Worm (Caenorhabditis elegans) whole organism, L4 larva: Measurements from ENCODE around the gene Y32F6A.4.
A peak's percentile ranks its signal among the peaks of the same experiment; 100 is the strongest.

Source experiments
- F37D6.2 ChIP-seq: sonication (generic microtip); optimal IDR thresholded peaks from 2 replicates; lab custom pipeline; 2016; ENCODE audit warnings: mild to moderate bottlenecking, missing genetic modification characterization, missing compliant biosample characterization
- F49E8.2 ChIP-seq: sonication (generic microtip); optimal IDR thresholded peaks from 2 replicates; lab custom pipeline; 2016; ENCODE audit warnings: missing compliant biosample characterization, mild to moderate bottlenecking, missing genetic modification characterization, borderline replicate concordance
- aha-1 ChIP-seq: fragments of 150-350 bp; peaks from one replicate; lab custom pipeline; 2014; ENCODE audit warnings: missing biosample characterization, missing genetic modification characterization
- arid-1 ChIP-seq: fragments of 200-800 bp; sonication (Bioruptor generic); conservative IDR thresholded peaks from 2 replicates; pipeline ENCODE4 v1.3.6; 2022; ENCODE audit warnings: missing genetic modification reagents, missing genetic modification characterization, missing compliant biosample characterization
- ceh-28 ChIP-seq: fragments of 150-350 bp; optimal IDR thresholded peaks from 2 replicates; lab custom pipeline; 2014; ENCODE audit warnings: missing biosample characterization, missing genetic modification reagents, missing genetic modification characterization
- ceh-44 ChIP-seq: fragments of 200-800 bp; sonication (Bioruptor generic); IDR thresholded peaks from 2 replicates; pipeline ENCODE4 v1.3.6; 2022; ENCODE audit warnings: missing genetic modification reagents, missing genetic modification characterization, missing compliant biosample characterization
- daf-16 ChIP-seq, 3 experiments: sonication (generic microtip); optimal IDR thresholded peaks; 2 replicates each; lab custom pipeline; 2016 to 2017; ENCODE audit warnings: missing genetic modification characterization in 3 of 3, missing genetic modification reagents in 3 of 3, mild to moderate bottlenecking in 2 of 3, missing compliant biosample characterization in 2 of 3, missing biosample characterization in 1 of 3, moderate library complexity in 1 of 3
- daf-8 ChIP-seq: fragments of 200-800 bp; sonication (Bioruptor generic); IDR thresholded peaks from 2 replicates; pipeline ENCODE4 v1.3.6; 2022; ENCODE audit warnings: missing genetic modification characterization, missing compliant biosample characterization
- dmd-6 ChIP-seq: fragments of 200-800 bp; sonication (Bioruptor generic); IDR thresholded peaks from 2 replicates; pipeline ENCODE4 v1.3.6; 2022; ENCODE audit warnings: missing genetic modification reagents, missing genetic modification characterization, missing compliant biosample characterization
- dve-1 ChIP-seq: sonication (generic microtip); optimal IDR thresholded peaks from 2 replicates; lab custom pipeline; 2017; ENCODE audit warnings: antibody characterized with exemption, mild to moderate bottlenecking, missing genetic modification characterization, missing compliant biosample characterization; ENCODE audit not compliant: insufficient read depth
- egl-27 ChIP-seq: sonication (generic microtip); optimal IDR thresholded peaks from 3 replicates; lab custom pipeline; 2017; ENCODE audit warnings: missing biosample characterization, missing genetic modification reagents, missing genetic modification characterization
- fkh-10 ChIP-seq: fragments of 150-350 bp; optimal IDR thresholded peaks from 2 replicates; lab custom pipeline; 2014; ENCODE audit warnings: missing biosample characterization, missing genetic modification reagents, missing genetic modification characterization
- fos-1 ChIP-seq: fragments of 150-350 bp; optimal IDR thresholded peaks from 2 replicates; lab custom pipeline; 2014; ENCODE audit warnings: missing biosample characterization, missing genetic modification characterization
- hif-1 ChIP-seq, 2 experiments: sonication (generic microtip); optimal IDR thresholded peaks; 2 replicates each; lab custom pipeline; 2016 to 2017; ENCODE audit warnings: missing compliant biosample characterization in 2 of 2, missing genetic modification characterization in 2 of 2, missing genetic modification reagents in 2 of 2, missing genotype in 2 of 2, mild to moderate bottlenecking in 1 of 2
- hlh-11 ChIP-seq: fragments of 200-800 bp; sonication (Bioruptor generic); optimal IDR thresholded peaks from 2 replicates; lab custom pipeline; 2018; ENCODE audit warnings: mild to moderate bottlenecking, missing genetic modification characterization, missing compliant biosample characterization
- hlh-30 ChIP-seq: sonication (generic microtip); optimal IDR thresholded peaks from 2 replicates; lab custom pipeline; 2017; ENCODE audit warnings: antibody characterized with exemption, mild to moderate bottlenecking, missing genetic modification characterization, missing compliant biosample characterization; ENCODE audit not compliant: insufficient read depth
- lin-38 ChIP-seq: fragments of 200-800 bp; sonication (Bioruptor generic); IDR thresholded peaks from 2 replicates; pipeline ENCODE4 v1.3.6; 2022; ENCODE audit warnings: missing genetic modification reagents, missing genetic modification characterization, missing compliant biosample characterization
- lin-39 ChIP-seq: fragments of 150-350 bp; optimal IDR thresholded peaks from 2 replicates; lab custom pipeline; 2014; ENCODE audit warnings: missing biosample characterization, missing genetic modification reagents, missing genetic modification characterization
- lir-3 ChIP-seq: sonication (generic microtip); optimal IDR thresholded peaks from 2 replicates; lab custom pipeline; 2016; ENCODE audit warnings: mild to moderate bottlenecking, missing genetic modification characterization, missing compliant biosample characterization
- madf-9 ChIP-seq: fragments of 200-800 bp; sonication (Bioruptor generic); conservative IDR thresholded peaks from 2 replicates; pipeline ENCODE4 v1.3.6; 2022; ENCODE audit warnings: missing genetic modification reagents, missing genetic modification characterization, missing compliant biosample characterization
- mdl-1 ChIP-seq, 2 experiments: fragments of 150-350 bp in 1 of 2; sonication (generic microtip) in 1 of 2; optimal IDR thresholded peaks; 2 replicates each; lab custom pipeline; 2014 to 2017; ENCODE audit warnings: missing biosample characterization in 2 of 2, missing genetic modification characterization in 2 of 2
- mxl-3 ChIP-seq: fragments of 200-800 bp; sonication (Bioruptor generic); optimal IDR thresholded peaks from 2 replicates; lab custom pipeline; 2018; ENCODE audit warnings: mild to moderate bottlenecking, missing genetic modification characterization, missing compliant biosample characterization
- nhr-10 ChIP-seq: fragments of 150-350 bp; optimal IDR thresholded peaks from 2 replicates; lab custom pipeline; 2014; ENCODE audit warnings: missing biosample characterization, missing genetic modification characterization
- nhr-28 ChIP-seq: fragments of 150-350 bp; optimal IDR thresholded peaks from 2 replicates; lab custom pipeline; 2014; ENCODE audit warnings: missing biosample characterization, missing genetic modification characterization
- nhr-76 ChIP-seq: fragments of 150-350 bp; optimal IDR thresholded peaks from 2 replicates; lab custom pipeline; 2014; ENCODE audit warnings: missing biosample characterization, missing genetic modification characterization
- php-3 ChIP-seq: fragments of 200-800 bp; sonication (Bioruptor generic); IDR thresholded peaks from 2 replicates; pipeline ENCODE4 v1.3.6; 2022; ENCODE audit warnings: missing genetic modification reagents, missing genetic modification characterization, missing compliant biosample characterization
- pqm-1 ChIP-seq: sonication (generic microtip); optimal IDR thresholded peaks from 2 replicates; lab custom pipeline; 2017; ENCODE audit warnings: missing biosample characterization, missing genetic modification characterization
- sdz-12 ChIP-seq: fragments of 200-800 bp; sonication (Bioruptor generic); optimal IDR thresholded peaks from 2 replicates; lab custom pipeline; 2018; ENCODE audit warnings: mild to moderate bottlenecking, missing genetic modification characterization, missing compliant biosample characterization
- set-16 ChIP-seq: fragments of 200-800 bp; sonication (Bioruptor generic); IDR thresholded peaks from 2 replicates; pipeline ENCODE4 v1.3.6; 2022; ENCODE audit warnings: missing genetic modification reagents, missing genetic modification characterization, missing compliant biosample characterization
- skn-1 ChIP-seq: fragments of 150-350 bp; optimal IDR thresholded peaks from 2 replicates; lab custom pipeline; 2014; ENCODE audit warnings: missing biosample characterization, missing genetic modification characterization
- snpc-4 ChIP-seq: fragments of 150-350 bp; optimal IDR thresholded peaks from 2 replicates; lab custom pipeline; 2014; ENCODE audit warnings: missing biosample characterization, missing genetic modification characterization
- tag-97 ChIP-seq: fragments of 200-800 bp; sonication (Bioruptor generic); IDR thresholded peaks from 2 replicates; pipeline ENCODE4 v1.3.6; 2022; ENCODE audit warnings: missing genetic modification characterization, missing compliant biosample characterization
- unc-62 ChIP-seq, 3 experiments: fragments of 150-350 bp in 1 of 3; sonication (generic microtip); optimal IDR thresholded peaks in 2 of 3; peaks in 1 of 3; 1 replicate in 1 of 3; 2 replicates in 2 of 3; lab custom pipeline; 2014 to 2017; ENCODE audit warnings: missing biosample characterization in 3 of 3, missing genetic modification characterization in 3 of 3, missing genetic modification reagents in 3 of 3, missing genotype in 1 of 3
- zag-1 ChIP-seq: fragments of 150-350 bp; optimal IDR thresholded peaks from 2 replicates; lab custom pipeline; 2014; ENCODE audit warnings: missing biosample characterization, missing genetic modification characterization
- zfp-3 ChIP-seq: fragments of 200-800 bp; sonication (Bioruptor generic); conservative IDR thresholded peaks from 2 replicates; pipeline ENCODE4 v1.3.6; 2022; ENCODE audit warnings: missing genetic modification reagents, missing genetic modification characterization, missing compliant biosample characterization
- ztf-7 ChIP-seq: fragments of 150-350 bp; optimal IDR thresholded peaks from 2 replicates; lab custom pipeline; 2014; ENCODE audit warnings: missing biosample characterization, missing genetic modification characterization

Y32F6A.4 gene

DNA sequence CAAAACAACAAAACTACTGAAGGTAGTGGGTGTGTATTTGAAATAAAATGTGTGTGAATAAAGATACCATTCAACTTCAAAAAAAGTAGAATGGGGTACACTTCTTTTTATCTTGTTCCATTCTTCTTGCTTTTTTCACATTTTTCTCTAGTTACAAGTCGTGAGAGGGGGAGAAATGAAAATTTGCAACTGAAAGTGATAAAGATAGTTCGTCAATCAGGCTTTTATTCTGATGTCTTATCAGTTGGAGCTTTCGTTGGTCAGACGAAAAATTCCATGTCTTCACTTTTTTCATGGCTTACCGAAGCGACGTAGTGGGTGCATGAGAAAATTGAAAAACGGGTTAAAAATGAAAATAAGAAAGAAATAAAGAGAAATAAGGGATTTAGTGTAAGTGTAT is at the start of gene Y32F6A.4:
Gene Y32F6A.4 (minus strand): TSS at position 347 of the 400 bp plus-strand sequence.
- TF ChIP-seq hlh-11 (tag; lab: Kevin White, UChicago) (peak; percentile 15), zfp-3 (GFP tag; lab: Robert Waterston, UW) (no peak), daf-16 (GFP tag; optimal IDR thresholded peaks at IDR 0.05; lab: Kevin White, UChicago) (no peak), daf-16 (tag; optimal IDR thresholded peaks at IDR 0.05; lab: Kevin White, UChicago) (peak; percentile 45), nhr-76 (tag; lab: Kevin White, UChicago) (no peak), zag-1 (no peak), unc-62 (GFP tag; optimal IDR thresholded peaks at IDR 0.05 in 1 of 2; lab: Kevin White, UChicago) (peak in 1 of 2 experiments; percentile 81), unc-62 (tag; optimal IDR thresholded peaks at IDR 0.05; lab: Kevin White, UChicago) (no peak), lin-39 (tag; lab: Kevin White, UChicago) (no peak), dmd-6 (GFP tag; lab: Robert Waterston, UW) (peak; percentile 41; the same call in 1 of the 2 replicates), lir-3 (no peak), php-3 (GFP tag; lab: Robert Waterston, UW) (peak; percentile 17; the same call in 1 of the 2 replicates), snpc-4 (tag; lab: Kevin White, UChicago) (no peak), pqm-1 (tag; lab: Kevin White, UChicago) (peak; percentile 69), nhr-28 (tag; lab: Kevin White, UChicago) (peak; percentile 39)
- TF ChIP-seq, all 104 proteins: peak for 7

DNA sequence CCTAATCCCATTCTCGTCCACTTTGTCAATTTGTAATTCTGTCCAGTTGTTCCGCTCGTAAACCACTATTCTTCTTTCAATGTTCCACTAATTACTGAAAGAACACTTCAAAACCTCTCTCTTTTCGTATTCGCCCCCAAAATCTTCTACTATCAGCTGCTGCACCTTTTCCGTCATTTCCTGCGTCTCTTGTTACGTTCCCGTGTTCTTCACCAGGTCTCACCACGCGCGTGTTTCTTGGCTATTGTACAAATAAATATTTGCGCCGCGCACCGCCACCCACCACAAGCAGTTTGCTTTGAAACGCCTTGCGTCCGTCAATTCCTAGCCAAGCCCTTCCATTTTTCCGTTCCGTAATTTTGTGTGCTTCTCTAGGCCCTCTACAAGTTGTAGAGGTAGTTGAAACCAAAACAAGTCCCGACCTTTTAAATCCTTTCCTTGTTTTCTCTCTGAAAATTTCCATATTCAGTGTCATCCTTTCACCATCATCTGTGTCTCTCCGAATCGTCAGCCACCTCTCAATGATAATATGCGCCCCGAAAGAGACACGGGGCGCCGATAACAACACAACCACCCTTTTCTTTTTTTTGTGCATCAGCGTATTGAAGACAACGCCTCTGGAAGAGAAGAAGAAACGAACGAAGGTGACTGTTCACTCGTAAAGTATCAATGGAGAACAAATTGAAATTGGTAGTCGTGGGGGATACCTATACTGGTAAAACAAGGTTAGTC is 44.4 kb upstream of the Y32F6A.4 start, which contains the start of the genes crp-1 and Y32F6B.9:
Gene crp-1 (plus strand): TSS at position 468 of the 732 bp plus-strand sequence.
Gene Y32F6B.9 (plus strand): TSS at position 603 of the 732 bp plus-strand sequence.
- TF ChIP-seq skn-1 (tag; lab: Kevin White, UChicago) (no peak), ztf-7 (tag; lab: Kevin White, UChicago) (no peak), sdz-12 (GFP tag; lab: Kevin White, UChicago) (no peak), lin-39 (tag; lab: Kevin White, UChicago) (no peak), fkh-10 (GFP tag; lab: Kevin White, UChicago) (no peak), ceh-28 (tag; lab: Kevin White, UChicago) (no peak), hlh-11 (tag; lab: Kevin White, UChicago) (peak; percentile 54), set-16 (GFP tag; lab: Robert Waterston, UW) (no peak), dmd-6 (GFP tag; lab: Robert Waterston, UW) (peak; percentile 41; the same call in 1 of the 2 replicates), dve-1 (tag; lab: Kevin White, UChicago) (no peak), egl-27 (no peak), nhr-10 (tag; lab: Kevin White, UChicago) (no peak), nhr-28 (tag; lab: Kevin White, UChicago) (peak; percentile 40), pqm-1 (tag; lab: Kevin White, UChicago) (peak; percentile 60), hlh-30 (tag; lab: Kevin White, UChicago) (peak; percentile 49), tag-97 (GFP tag; lab: Robert Waterston, UW) (no peak), mdl-1 (tag; optimal IDR thresholded peaks at IDR 0.05; lab: Kevin White, UChicago) (peak in 1 of 2 experiments; percentile 17), daf-8 (GFP tag; lab: Robert Waterston, UW) (no peak), arid-1 (GFP tag; lab: Robert Waterston, UW) (no peak), F49E8.2 (tag; lab: Kevin White, UChicago) (no peak), madf-9 (GFP tag; lab: Robert Waterston, UW) (no peak), hif-1 (tag; optimal IDR thresholded peaks at IDR 0.05; lab: Kevin White, UChicago) (peak in 1 of 2 experiments; percentile 13), zag-1 (no peak), unc-62 (GFP tag; optimal IDR thresholded peaks at IDR 0.05 in 1 of 2; lab: Kevin White, UChicago) (peak in 1 of 2 experiments; percentile 23), unc-62 (tag; optimal IDR thresholded peaks at IDR 0.05; lab: Kevin White, UChicago) (no peak), F37D6.2 (tag; lab: Kevin White, UChicago) (no peak), fos-1 (tag; lab: Kevin White, UChicago) (no peak), ceh-44 (GFP tag; lab: Robert Waterston, UW) (no peak), daf-16 (GFP tag; optimal IDR thresholded peaks at IDR 0.05; lab: Kevin White, UChicago) (no peak), daf-16 (tag; optimal IDR thresholded peaks at IDR 0.05; lab: Kevin White, UChicago) (peak; percentile 44), aha-1 (peak; percentile 95), lin-38 (GFP tag; lab: Robert Waterston, UW) (no peak), mxl-3 (GFP tag; lab: Kevin White, UChicago) (no peak)
